Fruit fly (Drosophila melanogaster): ENCODE results near the gene PolA2.

The PolA2 gene

DNA sequence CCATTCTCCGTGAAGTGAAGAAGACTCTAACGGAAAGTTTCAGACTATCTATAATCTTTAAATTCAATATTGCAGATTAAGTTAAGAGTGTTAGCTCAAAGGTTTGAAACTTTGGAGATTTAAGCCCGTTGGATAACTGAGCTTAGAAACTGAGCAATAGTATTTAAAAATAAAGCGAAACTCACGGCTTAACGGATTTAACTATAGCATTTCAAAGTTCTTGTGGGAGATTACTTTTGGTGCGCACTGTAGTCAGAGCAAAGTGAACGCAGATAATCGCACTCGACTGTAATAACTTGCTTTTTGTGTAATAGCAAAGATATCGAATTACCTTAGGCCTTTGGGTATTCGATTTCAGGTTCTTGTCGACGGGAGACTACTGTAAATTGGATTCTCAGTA is 43.3 kb downstream of the PolA2 start, which contains the start of gene mrt (continued):
- TF ChIP-seq NFAT (GFP tag; IDR thresholded peaks at IDR 0.05) (peak; percentile 53; the same call in 1 of the 2 replicates), Elba2 (GFP tag; optimal IDR thresholded peaks at IDR 0.05) (no peak), CG17612 (GFP tag; IDR thresholded peaks at IDR 0.05) (no peak), CG2199 (GFP tag; IDR thresholded peaks at IDR 0.05) (no peak), ewg (GFP tag; optimal IDR thresholded peaks at IDR 0.05) (no peak), Nf-YA (GFP tag; IDR thresholded peaks at IDR 0.05) (no peak), Abd-B (GFP tag; optimal IDR thresholded peaks at IDR 0.05) (no peak), disco-r (GFP tag; optimal IDR thresholded peaks at IDR 0.05) (peak; percentile 48), Hr51 (GFP tag; optimal IDR thresholded peaks at IDR 0.05) (peak; percentile 14 to 67), Atf3 (GFP tag; optimal IDR thresholded peaks at IDR 0.05) (no peak), CG8388 (GFP tag; optimal IDR thresholded peaks at IDR 0.05) (peak; percentile 100), D19A (tag; optimal IDR thresholded peaks at IDR 0.05) (peak; percentile 30), Dip3 (GFP tag; optimal IDR thresholded peaks at IDR 0.05) (peak; percentile 77), grn (GFP tag; optimal IDR thresholded peaks at IDR 0.05) (no peak), sens (GFP tag) (peak; percentile 95), CG17328 (GFP tag; IDR thresholded peaks at IDR 0.05) (0 out of 2 replicates have a peak, but pooled peaks have one; percentile 43), CG8281 (tag; optimal IDR thresholded peaks at IDR 0.05) (peak; percentile 10), cato (GFP tag; optimal IDR thresholded peaks at IDR 0.05; ENCODE audit: borderline replicate concordance) (no peak), ttk (GFP tag; IDR thresholded peaks at IDR 0.05) (no peak), peb (GFP tag; IDR thresholded peaks at IDR 0.05) (no peak), phol (tag; optimal IDR thresholded peaks at IDR 0.05) (peak; percentile 53), Hr78 (GFP tag; optimal IDR thresholded peaks at IDR 0.05) (no peak), Usf (GFP tag; optimal IDR thresholded peaks at IDR 0.05) (peak; percentile 6), nmo (GFP tag; optimal IDR thresholded peaks at IDR 0.05) (peak; percentile 43), CG3163 (GFP tag; optimal IDR thresholded peaks at IDR 0.05) (peak; percentile 50), unc-4 (GFP tag; IDR thresholded peaks at IDR 0.05; ENCODE audit: partially characterized antibody) (no peak), CG3726 (GFP tag; IDR thresholded peaks at IDR 0.05) (no peak), E2f2 (GFP tag; IDR thresholded peaks at IDR 0.05) (peak; percentile 19; the same call in 1 of the 2 replicates), crp (GFP tag; optimal IDR thresholded peaks at IDR 0.05) (no peak), CG11456 (GFP tag; IDR thresholded peaks at IDR 0.05) (0 out of 3 replicates have a peak, but pooled peaks have one; percentile 50), caup (GFP tag; optimal IDR thresholded peaks at IDR 0.05; ENCODE audit: severe bottlenecking) (peak; percentile 52), slou (GFP tag; optimal IDR thresholded peaks at IDR 0.05) (no peak), CG4360 (GFP tag; IDR thresholded peaks at IDR 0.05) (no peak), CG12071 (GFP tag; optimal IDR thresholded peaks at IDR 0.05) (no peak), CG12744 (GFP tag; optimal IDR thresholded peaks at IDR 0.05) (peak; percentile 27), bab2 (GFP tag; optimal IDR thresholded peaks at IDR 0.05) (peak; percentile 28), Spps (tag; optimal IDR thresholded peaks at IDR 0.05) (no peak), schlank (tag; optimal IDR thresholded peaks at IDR 0.05) (peak; percentile 37), wor (GFP tag; IDR thresholded peaks at IDR 0.05) (no peak), tap (tag; optimal IDR thresholded peaks at IDR 0.05) (no peak), ems (GFP tag; optimal IDR thresholded peaks at IDR 0.05) (peak; percentile 61), CkIIα-i1 (GFP tag; IDR thresholded peaks at IDR 0.05) (no peak), wdn (GFP tag; IDR thresholded peaks at IDR 0.05) (0 out of 2 replicates have a peak, but pooled peaks have one; percentile 6), CG7839 (tag; optimal IDR thresholded peaks at IDR 0.05) (peak; percentile 71), CG3065 (GFP tag; optimal IDR thresholded peaks at IDR 0.05) (no peak), GATAe (GFP tag; conservative IDR thresholded peaks at IDR 0.05) (no peak), HmgD (GFP tag; optimal IDR thresholded peaks at IDR 0.05) (no peak), CG1647 (GFP tag; optimal IDR thresholded peaks at IDR 0.05) (no peak), CG10654 (GFP tag; optimal IDR thresholded peaks at IDR 0.05) (peak; percentile 7), CG10147 (GFP tag; optimal IDR thresholded peaks at IDR 0.05) (no peak), slbo (GFP tag; IDR thresholded peaks at IDR 0.05) (peak; percentile 77)

Data from whole organism, embryonic.